Worm (Caenorhabditis elegans) whole organism, mixed stage, embryonic: Measurements from ENCODE around the gene irk-3.

Experiments
- lin-13 ChIP-seq: fragments of 150-350 bp; optimal IDR thresholded peaks from 2 replicates; lab custom pipeline; 2014; ENCODE audit warnings: missing biosample characterization, missing genetic modification characterization
- mls-2 ChIP-seq: sonication (generic microtip); optimal IDR thresholded peaks from 2 replicates; lab custom pipeline; 2016; ENCODE audit warnings: mild to moderate bottlenecking, missing genetic modification characterization, moderate library complexity, missing compliant biosample characterization
- nhr-28 ChIP-seq: fragments of 150-350 bp; optimal IDR thresholded peaks from 2 replicates; lab custom pipeline; 2014; ENCODE audit warnings: missing biosample characterization, missing genetic modification characterization

- TF ChIP-seq lin-13 (no peak), nhr-28 (tag; lab: Kevin White, UChicago) (no peak), mls-2 (tag; lab: Kevin White, UChicago) (no peak)
These were observed 35.0 kb downstream of the irk-3 start, which contains the start of gene K04G11.1 for ce11 chrX:14335220-14335619.
